Worm (Caenorhabditis elegans) whole organism, mixed stage, embryonic: ENCODE results near the gene fis-2.

Source experiments
- blmp-1 ChIP-seq: fragments of 150-350 bp; optimal IDR thresholded peaks from 2 replicates; lab custom pipeline; 2014; ENCODE audit warnings: missing biosample characterization, missing genetic modification characterization
- ceh-39 ChIP-seq: fragments of 150-350 bp; optimal IDR thresholded peaks from 2 replicates; lab custom pipeline; 2014; ENCODE audit warnings: missing biosample characterization, missing genetic modification characterization
- cnd-1 ChIP-seq: fragments of 200-800 bp; sonication (Bioruptor generic); optimal IDR thresholded peaks from 2 replicates; lab custom pipeline; 2018; ENCODE audit warnings: mild to moderate bottlenecking, missing genetic modification characterization, missing compliant biosample characterization
- elt-1 ChIP-seq: sonication (generic microtip); optimal IDR thresholded peaks from 2 replicates; lab custom pipeline; 2017; ENCODE audit warnings: missing genetic modification characterization, mild to moderate bottlenecking, missing compliant biosample characterization, antibody characterized with exemption, moderate library complexity, borderline replicate concordance; ENCODE audit not compliant: insufficient read depth
- elt-3 ChIP-seq: fragments of 150-350 bp; optimal IDR thresholded peaks from 2 replicates; lab custom pipeline; 2014; ENCODE audit warnings: missing biosample characterization, missing genetic modification characterization
- lsy-2 ChIP-seq: fragments of 150-350 bp; optimal IDR thresholded peaks from 2 replicates; lab custom pipeline; 2014; ENCODE audit warnings: missing biosample characterization, missing genetic modification characterization
- nhr-12 ChIP-seq: fragments of 150-350 bp; optimal IDR thresholded peaks from 2 replicates; lab custom pipeline; 2014; ENCODE audit warnings: missing biosample characterization, missing genetic modification characterization
- nhr-237 ChIP-seq: fragments of 150-350 bp; optimal IDR thresholded peaks from 2 replicates; lab custom pipeline; 2014; ENCODE audit warnings: missing biosample characterization, missing genetic modification characterization
- pha-4 ChIP-seq: fragments of 150-350 bp; optimal IDR thresholded peaks from 2 replicates; lab custom pipeline; 2018; ENCODE audit warnings: missing biosample characterization, missing genetic modification reagents, missing genetic modification characterization
- unc-39 ChIP-seq: fragments of 150-350 bp; optimal IDR thresholded peaks from 2 replicates; lab custom pipeline; 2014; ENCODE audit warnings: missing biosample characterization, missing genetic modification characterization
- unc-62 ChIP-seq: fragments of 150-350 bp; optimal IDR thresholded peaks from 2 replicates; lab custom pipeline; 2014; ENCODE audit warnings: missing biosample characterization, missing genetic modification reagents, missing genetic modification characterization
- ztf-11 ChIP-seq: fragments of 150-350 bp; optimal IDR thresholded peaks from 2 replicates; lab custom pipeline; 2014; ENCODE audit warnings: missing biosample characterization, missing genetic modification characterization

ce11 chrX:8286164-8286563 lies 1.1 kb upstream of the fis-2 start:
- TF ChIP-seq blmp-1 (tag; lab: Kevin White, UChicago) (no peak), nhr-12 (no peak), nhr-237 (tag; lab: Kevin White, UChicago) (no peak), unc-62 (GFP tag; lab: Kevin White, UChicago) (no peak), pha-4 (tag; lab: Kevin White, UChicago) (no peak), ceh-39 (tag; lab: Kevin White, UChicago) (no peak), elt-1 (no peak), ztf-11 (no peak), cnd-1 (tag; lab: Kevin White, UChicago) (no peak), unc-39 (no peak), elt-3 (tag; lab: Kevin White, UChicago) (no peak), lsy-2 (tag; lab: Kevin White, UChicago) (no peak)
